Worm (Caenorhabditis elegans): ENCODE data around the gene npr-41.
"Not testable (repeated sequence)": the region's sequence is repeated elsewhere in the genome, so short reads cannot be mapped to it uniquely, and the experiment has no call there.

npr-41 gene

DNA sequence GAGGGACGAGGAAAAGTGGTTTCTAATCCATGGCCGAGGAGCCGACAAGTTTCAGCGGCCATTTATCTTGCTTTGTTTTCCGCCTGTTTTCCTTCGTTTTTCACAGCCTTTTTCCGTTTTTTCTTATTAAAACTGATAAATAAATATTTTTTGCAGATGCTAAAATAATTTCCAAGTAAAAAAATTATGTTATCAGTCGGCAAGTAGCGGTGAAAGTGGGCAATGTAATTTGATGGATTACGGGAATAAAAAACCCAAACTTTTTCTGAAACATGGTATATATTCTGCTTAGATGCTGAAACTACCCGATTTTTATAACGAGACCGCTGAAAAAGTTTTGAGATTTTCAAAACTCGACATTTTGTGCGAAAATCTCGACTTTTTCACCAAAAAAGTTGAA is 41.5 kb downstream of the npr-41 start, which contains the start of gene dhgd-1:
Gene dhgd-1, minus strand, starts transcription at position 101 of the 400 bp plus-strand sequence.
- TF ChIP-seq med-1 (GFP tag; optimal IDR thresholded peaks at IDR 0.05; ENCODE audit: insufficient read depth); flt-1 (GFP tag; IDR thresholded peaks at IDR 0.05); tab-1 (GFP tag; IDR thresholded peaks at IDR 0.05): not testable (repeated sequence)

DNA sequence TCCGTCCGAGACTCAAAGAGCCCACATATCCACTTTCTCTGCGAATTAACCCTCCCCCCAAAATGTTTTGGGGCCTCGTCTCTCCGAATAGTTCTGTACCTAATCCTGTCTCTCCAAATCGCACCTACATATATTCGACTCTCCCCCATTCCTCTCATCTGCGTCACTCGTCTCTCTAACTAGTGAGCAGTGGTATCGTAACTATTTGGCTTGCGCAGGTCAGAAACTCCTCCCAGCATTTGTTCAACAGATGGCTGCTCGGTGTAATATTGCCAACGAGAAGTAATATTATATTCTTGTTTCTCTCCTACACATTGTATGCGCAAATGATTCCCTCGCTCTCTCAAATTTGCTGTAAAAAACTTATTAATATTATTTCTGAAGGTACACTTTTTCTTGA is 45.2 kb downstream of the npr-41 start, which contains the start of gene F54D5.24:
Gene F54D5.24, plus strand, starts transcription at position 316 of the 400 bp plus-strand sequence.
- TF ChIP-seq ztf-23 (GFP tag; IDR thresholded peaks at IDR 0.05): no peak
- peak; percentile 25; the same call in 1 of the 2 replicates for TF ChIP-seq ztf-29 (GFP tag; IDR thresholded peaks at IDR 0.05)

DNA sequence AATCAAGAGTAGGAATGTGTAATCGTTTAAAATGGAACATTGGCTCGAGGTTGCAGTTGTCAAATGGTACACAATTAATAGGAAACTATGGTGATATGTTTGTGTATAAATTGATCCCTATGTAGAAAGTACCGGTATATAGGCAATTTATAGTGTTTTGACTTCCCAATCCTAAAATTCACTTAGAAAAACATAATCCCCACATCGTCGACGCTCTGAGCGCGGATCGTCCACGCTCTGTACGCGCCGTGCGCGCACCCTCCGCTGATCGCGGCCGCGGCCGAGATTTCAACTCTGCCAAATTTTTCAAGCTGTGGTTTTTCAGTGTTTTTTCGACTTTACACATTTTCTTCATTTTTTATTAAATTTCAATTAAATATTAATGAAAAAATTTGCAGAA is 45.9 kb downstream of the npr-41 start, which contains the start of gene F54D5.17:
Gene F54D5.17, plus strand, starts transcription at position 301 of the 400 bp plus-strand sequence.
- TF ChIP-seq ztf-29 (GFP tag; IDR thresholded peaks at IDR 0.05): no peak
- no peak for TF ChIP-seq flt-1 (GFP tag; IDR thresholded peaks at IDR 0.05)
- no peak for TF ChIP-seq T22C8.4 (GFP tag; IDR thresholded peaks at IDR 0.05)
- no peak for TF ChIP-seq klf-2 (GFP tag; conservative IDR thresholded peaks at IDR 0.05)
- no peak for TF ChIP-seq ztf-23 (GFP tag; IDR thresholded peaks at IDR 0.05)
- no peak for TF ChIP-seq med-1 (GFP tag; optimal IDR thresholded peaks at IDR 0.05; ENCODE audit: insufficient read depth)
- no peak for TF ChIP-seq cog-1 (tag; optimal IDR thresholded peaks at IDR 0.05)
- no peak for TF ChIP-seq tab-1 (GFP tag; IDR thresholded peaks at IDR 0.05)
- no peak for TF ChIP-seq ref-1 (GFP tag; conservative IDR thresholded peaks at IDR 0.05)
